Worm (Caenorhabditis elegans) whole organism, L2 larva: ENCODE results near the gene ptrg-1.
A peak's percentile ranks its signal among the peaks of the same experiment; 100 is the strongest.

Experiments used
- R02D3.7 ChIP-seq: fragments of 150-350 bp; optimal IDR thresholded peaks from 2 replicates; lab custom pipeline; 2014; ENCODE audit warnings: missing biosample characterization, missing genetic modification characterization
- Y55F3AM.14 ChIP-seq: fragments of 200-800 bp; sonication (Bioruptor generic); optimal IDR thresholded peaks from 2 replicates; lab custom pipeline; 2018; ENCODE audit warnings: mild to moderate bottlenecking, missing genetic modification characterization, missing compliant biosample characterization
- alr-1 ChIP-seq: fragments of 150-350 bp; optimal IDR thresholded peaks from 2 replicates; lab custom pipeline; 2014; ENCODE audit warnings: missing biosample characterization, missing genetic modification characterization
- aly-2 ChIP-seq: fragments of 150-350 bp; optimal IDR thresholded peaks from 2 replicates; lab custom pipeline; 2014; ENCODE audit warnings: missing biosample characterization, missing genetic modification characterization
- ama-1 ChIP-seq: fragments of 150-350 bp; optimal IDR thresholded peaks from 2 replicates; lab custom pipeline; 2018; ENCODE audit warnings: inconsistent platforms
- blmp-1 ChIP-seq: sonication (generic microtip); optimal IDR thresholded peaks from 2 replicates; lab custom pipeline; 2017; ENCODE audit warnings: missing genetic modification characterization, mild to moderate bottlenecking, missing compliant biosample characterization, antibody characterized with exemption, moderate library complexity; ENCODE audit not compliant: insufficient read depth
- ceh-82 ChIP-seq: fragments of 150-350 bp; optimal IDR thresholded peaks from 2 replicates; lab custom pipeline; 2014; ENCODE audit warnings: missing biosample characterization, missing genetic modification characterization
- crh-2 ChIP-seq: sonication (generic microtip); optimal IDR thresholded peaks from 2 replicates; lab custom pipeline; 2017; ENCODE audit warnings: missing biosample characterization, missing genetic modification characterization
- fos-1 ChIP-seq: fragments of 150-350 bp; optimal IDR thresholded peaks from 2 replicates; lab custom pipeline; 2014; ENCODE audit warnings: missing biosample characterization, missing genetic modification characterization
- gmeb-1 ChIP-seq: fragments of 150-350 bp; optimal IDR thresholded peaks from 2 replicates; lab custom pipeline; 2014; ENCODE audit warnings: missing biosample characterization, missing genetic modification characterization
- lin-11 ChIP-seq: fragments of 150-350 bp; sonication (generic microtip); optimal IDR thresholded peaks from 2 replicates; lab custom pipeline; 2014; ENCODE audit warnings: missing biosample characterization, missing genetic modification characterization, inconsistent platforms, mixed read lengths
- lin-13 ChIP-seq: fragments of 150-350 bp; optimal IDR thresholded peaks from 2 replicates; lab custom pipeline; 2014; ENCODE audit warnings: missing biosample characterization, missing genetic modification reagents, missing genetic modification characterization
- lin-39 ChIP-seq: fragments of 150-350 bp; optimal IDR thresholded peaks from 2 replicates; lab custom pipeline; 2014; ENCODE audit warnings: missing biosample characterization, missing genetic modification reagents, missing genetic modification characterization
- lsy-2 ChIP-seq, 2 experiments: fragments of 150-350 bp in 1 of 2; sonication (generic microtip) in 1 of 2; optimal IDR thresholded peaks; 2 replicates each; lab custom pipeline; 2014 to 2017; ENCODE audit warnings: missing biosample characterization in 2 of 2, missing genetic modification characterization in 2 of 2
- mdl-1 ChIP-seq, 2 experiments: fragments of 150-350 bp in 1 of 2; sonication (generic microtip) in 1 of 2; optimal IDR thresholded peaks; 2 replicates each; lab custom pipeline; 2017; ENCODE audit warnings: missing biosample characterization in 2 of 2, missing genetic modification characterization in 2 of 2
- nhr-11 ChIP-seq: fragments of 150-350 bp; optimal IDR thresholded peaks from 2 replicates; lab custom pipeline; 2014; ENCODE audit warnings: missing biosample characterization, missing genetic modification characterization
- nhr-129 ChIP-seq: fragments of 150-350 bp; optimal IDR thresholded peaks from 2 replicates; lab custom pipeline; 2014; ENCODE audit warnings: missing biosample characterization, missing genetic modification characterization
- nhr-21 ChIP-seq: fragments of 150-350 bp; optimal IDR thresholded peaks from 2 replicates; lab custom pipeline; 2014; ENCODE audit warnings: missing biosample characterization, missing genetic modification characterization
- nhr-23 ChIP-seq: fragments of 150-350 bp; optimal IDR thresholded peaks from 2 replicates; lab custom pipeline; 2014; ENCODE audit warnings: missing biosample characterization, missing genetic modification reagents, missing genetic modification characterization
- nhr-237 ChIP-seq: fragments of 150-350 bp; optimal IDR thresholded peaks from 2 replicates; lab custom pipeline; 2014; ENCODE audit warnings: missing biosample characterization, missing genetic modification characterization
- nhr-25 ChIP-seq: fragments of 150-350 bp; sonication (generic microtip); optimal IDR thresholded peaks from 3 replicates; lab custom pipeline; 2014; ENCODE audit warnings: missing biosample characterization, missing genetic modification characterization
- nhr-6 ChIP-seq: fragments of 150-350 bp; optimal IDR thresholded peaks from 2 replicates; lab custom pipeline; 2014; ENCODE audit warnings: missing biosample characterization, missing genetic modification characterization
- nhr-77 ChIP-seq: fragments of 150-350 bp; optimal IDR thresholded peaks from 2 replicates; lab custom pipeline; 2014; ENCODE audit warnings: missing biosample characterization, missing genetic modification characterization
- sem-4 ChIP-seq: fragments of 150-350 bp; optimal IDR thresholded peaks from 2 replicates; lab custom pipeline; 2014; ENCODE audit warnings: missing biosample characterization, missing genetic modification reagents, missing genetic modification characterization
- skn-1 ChIP-seq: sonication (generic microtip); optimal IDR thresholded peaks from 2 replicates; lab custom pipeline; 2017; ENCODE audit warnings: missing biosample characterization, missing genetic modification characterization
- sma-9 ChIP-seq, 2 experiments: fragments of 150-350 bp in 1 of 2; sonication (generic microtip) in 1 of 2; optimal IDR thresholded peaks; 2 replicates each; lab custom pipeline; 2014 to 2016; ENCODE audit warnings: missing genetic modification characterization in 2 of 2, mild to moderate bottlenecking in 1 of 2, missing biosample characterization in 1 of 2, missing compliant biosample characterization in 1 of 2, missing genetic modification reagents in 1 of 2, moderate library complexity in 1 of 2
- snpc-4 ChIP-seq: fragments of 150-350 bp; optimal IDR thresholded peaks from 2 replicates; lab custom pipeline; 2014; ENCODE audit warnings: missing biosample characterization, missing genetic modification characterization
- unc-55 ChIP-seq: fragments of 150-350 bp; sonication (generic microtip); optimal IDR thresholded peaks from 3 replicates; lab custom pipeline; 2014; ENCODE audit warnings: missing biosample characterization, missing genetic modification reagents, missing genetic modification characterization
- unc-62 ChIP-seq: fragments of 150-350 bp; optimal IDR thresholded peaks from 2 replicates; lab custom pipeline; 2014; ENCODE audit warnings: missing biosample characterization, missing genetic modification reagents, missing genetic modification characterization
- zag-1 ChIP-seq: fragments of 150-350 bp; optimal IDR thresholded peaks from 2 replicates; lab custom pipeline; 2014; ENCODE audit warnings: missing biosample characterization, missing genetic modification characterization
- ztf-11 ChIP-seq: sonication (generic microtip); optimal IDR thresholded peaks from 2 replicates; lab custom pipeline; 2017; ENCODE audit warnings: missing biosample characterization, missing genetic modification characterization
- ztf-4 ChIP-seq: fragments of 150-350 bp; optimal IDR thresholded peaks from 2 replicates; lab custom pipeline; 2014; ENCODE audit warnings: missing biosample characterization, missing genetic modification characterization

ptrg-1 gene

DNA sequence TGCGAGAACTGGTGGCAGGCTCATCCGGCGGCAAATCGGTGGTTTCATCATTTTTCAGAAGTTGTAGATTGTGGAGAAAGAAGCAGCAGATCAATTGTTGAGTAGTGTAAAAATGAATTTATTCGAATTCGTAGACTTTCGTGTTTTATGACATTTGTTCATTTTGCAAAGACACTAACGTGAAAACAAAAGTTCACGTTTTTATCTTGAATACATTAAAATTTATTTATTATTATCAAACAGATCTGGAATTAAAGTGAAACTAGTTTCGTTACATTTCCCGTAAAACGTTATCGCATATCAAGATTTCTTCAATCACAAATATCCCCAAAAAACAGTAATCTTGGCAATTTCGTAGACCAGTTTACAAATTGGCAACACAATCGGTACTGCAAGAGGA lies 47.4 kb downstream of the ptrg-1 start, which contains the start of gene T14G10.8:
Gene T14G10.8 (minus strand): TSS at position 101 of the 400 bp plus-strand sequence.
- TF ChIP-seq nhr-23 (no peak), unc-62 (GFP tag; lab: Kevin White, UChicago) (no peak), nhr-129 (tag; lab: Kevin White, UChicago) (no peak), nhr-11 (no peak), sem-4 (no peak), Y55F3AM.14 (no peak), zag-1 (tag; lab: Kevin White, UChicago) (no peak), lsy-2 (tag; optimal IDR thresholded peaks at IDR 0.05; lab: Kevin White, UChicago) (no peak), ama-1 (lab: Kevin White, UChicago) (no peak), fos-1 (tag; lab: Kevin White, UChicago) (no peak)

ce11 chrIV:10144909-10145308 lies 49.3 kb downstream of the ptrg-1 start:
- no peak for TF ChIP-seq zag-1 (tag; lab: Kevin White, UChicago)
- no peak for TF ChIP-seq R02D3.7 (tag; lab: Kevin White, UChicago)
- TF ChIP-seq ztf-11: no peak
- no peak for TF ChIP-seq lsy-2 (tag; optimal IDR thresholded peaks at IDR 0.05; lab: Kevin White, UChicago)
- no peak for TF ChIP-seq nhr-21 (tag; lab: Kevin White, UChicago)
- TF ChIP-seq lin-39: no peak
- no peak for TF ChIP-seq lin-13 (GFP tag; lab: Kevin White, UChicago)
- TF ChIP-seq, all 48 proteins: peak for 0

ce11 chrIV:10144487-10144886 lies 49.8 kb downstream of the ptrg-1 start:
- TF ChIP-seq ceh-82 (tag; lab: Kevin White, UChicago) (no peak), skn-1 (tag; lab: Kevin White, UChicago) (peak; percentile 78)

ce11 chrIV:10143640-10144039 lies 50.6 kb downstream of the ptrg-1 start, which contains the start of gene msp-38:
Gene msp-38 (minus strand): TSS chrIV:10143740.
- TF ChIP-seq mdl-1 (tag; optimal IDR thresholded peaks at IDR 0.05; lab: Kevin White, UChicago) (no peak), nhr-21 (tag; lab: Kevin White, UChicago) (no peak), aly-2 (no peak), snpc-4 (tag; lab: Kevin White, UChicago) (no peak), nhr-237 (no peak)
- TF ChIP-seq, all 48 proteins: peak for 0

DNA sequence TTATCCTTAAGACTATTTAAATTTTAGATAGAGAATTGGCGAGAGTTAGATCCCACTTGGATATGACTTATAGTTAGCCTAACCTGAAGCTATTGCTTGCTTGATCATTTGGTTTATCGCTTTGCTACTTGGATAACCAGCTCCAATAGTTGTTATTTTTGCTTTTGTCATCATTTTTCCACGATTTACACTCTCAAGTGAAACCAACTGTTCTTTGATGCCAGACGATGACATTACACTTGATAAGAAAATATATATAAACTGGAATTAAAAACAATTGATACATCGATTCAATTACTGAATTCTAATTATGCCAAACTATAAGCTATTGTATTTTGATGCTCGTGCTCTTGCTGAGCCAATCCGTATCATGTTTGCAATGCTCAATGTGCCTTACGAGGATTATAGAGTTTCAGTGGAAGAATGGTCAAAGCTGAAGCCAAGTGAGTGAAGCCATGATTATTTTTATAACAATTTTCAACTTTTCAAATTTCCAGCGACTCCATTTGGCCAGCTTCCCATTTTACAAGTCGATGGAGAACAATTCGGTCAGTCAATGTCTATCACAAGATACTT lies 52.2 kb downstream of the ptrg-1 start, which contains the start of the genes gst-2, gst-4 and dhs-12:
Gene gst-2 (minus strand): TSS at position 132 of the 576 bp plus-strand sequence.
Gene gst-4 (plus strand): TSS at position 296 of the 576 bp plus-strand sequence.
Gene dhs-12 (plus strand): TSS at position 526 of the 576 bp plus-strand sequence.
- TF ChIP-seq lin-39 (no peak), skn-1 (tag; lab: Kevin White, UChicago) (peak; percentile 93)

DNA sequence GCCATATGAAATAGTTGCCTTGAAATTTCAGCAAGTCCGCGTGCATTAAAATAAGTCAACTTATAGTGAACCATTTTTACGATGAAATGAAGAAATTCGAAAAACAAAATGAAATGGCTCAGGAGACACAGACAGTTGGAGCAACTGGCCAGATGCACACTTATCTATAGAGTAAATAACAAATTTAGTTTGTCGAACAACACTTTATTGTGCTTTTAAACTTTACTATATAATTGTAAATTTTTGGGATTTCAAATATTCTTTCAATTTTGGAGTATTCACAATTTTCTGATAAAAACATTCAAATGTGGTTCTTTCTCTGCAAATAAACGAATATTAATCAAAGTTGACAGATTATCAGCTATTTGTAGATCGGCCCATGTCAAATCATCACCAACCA lies 54.1 kb downstream of the ptrg-1 start, which contains the start of gene gst-3:
Gene gst-3 (minus strand): TSS at position 101 of the 400 bp plus-strand sequence.
- TF ChIP-seq nhr-77 (tag; lab: Kevin White, UChicago): no peak
- no peak for TF ChIP-seq crh-2 (tag; lab: Kevin White, UChicago)
- no peak for TF ChIP-seq blmp-1 (tag; lab: Kevin White, UChicago)
- no peak for TF ChIP-seq zag-1 (tag; lab: Kevin White, UChicago)
- TF ChIP-seq sma-9 (GFP tag; optimal IDR thresholded peaks at IDR 0.05; lab: Kevin White, UChicago): no peak
- no peak for TF ChIP-seq sma-9 (tag; optimal IDR thresholded peaks at IDR 0.05; lab: Kevin White, UChicago)
- no peak for TF ChIP-seq nhr-11
- TF ChIP-seq nhr-23: no peak
- TF ChIP-seq unc-55 (GFP tag; lab: Kevin White, UChicago): no peak
- TF ChIP-seq gmeb-1: no peak
- TF ChIP-seq ztf-4 (tag; lab: Kevin White, UChicago): no peak
- TF ChIP-seq unc-62 (GFP tag; lab: Kevin White, UChicago): no peak
- TF ChIP-seq ceh-82 (tag; lab: Kevin White, UChicago): no peak
- TF ChIP-seq alr-1 (tag; lab: Kevin White, UChicago): no peak
- TF ChIP-seq nhr-6 (tag; lab: Kevin White, UChicago): no peak
- no peak for TF ChIP-seq fos-1 (tag; lab: Kevin White, UChicago)
- TF ChIP-seq lin-11 (tag; lab: Kevin White, UChicago): no peak
- TF ChIP-seq nhr-25 (tag; lab: Kevin White, UChicago): no peak
